Worm (Caenorhabditis elegans) whole organism, L2 larva: ENCODE results near the gene srz-96.

Source experiments
- C34F6.9 ChIP-seq: fragments of 150-350 bp; optimal IDR thresholded peaks from 2 replicates; lab custom pipeline; 2014; ENCODE audit warnings: missing biosample characterization, missing genetic modification characterization
- F13H6.1 ChIP-seq: sonication (generic microtip); optimal IDR thresholded peaks from 2 replicates; lab custom pipeline; 2016; ENCODE audit warnings: missing genetic modification characterization, missing compliant biosample characterization
- R02D3.7 ChIP-seq: fragments of 150-350 bp; optimal IDR thresholded peaks from 2 replicates; lab custom pipeline; 2014; ENCODE audit warnings: missing biosample characterization, missing genetic modification characterization
- Y55F3AM.14 ChIP-seq: fragments of 200-800 bp; sonication (Bioruptor generic); optimal IDR thresholded peaks from 2 replicates; lab custom pipeline; 2018; ENCODE audit warnings: mild to moderate bottlenecking, missing genetic modification characterization, missing compliant biosample characterization
- ZK546.5 ChIP-seq: sonication (generic microtip); optimal IDR thresholded peaks from 2 replicates; lab custom pipeline; 2017; ENCODE audit warnings: missing biosample characterization, missing genetic modification characterization
- alr-1 ChIP-seq: fragments of 150-350 bp; optimal IDR thresholded peaks from 2 replicates; lab custom pipeline; 2014; ENCODE audit warnings: missing biosample characterization, missing genetic modification characterization
- ama-1 ChIP-seq: fragments of 150-350 bp; optimal IDR thresholded peaks from 2 replicates; lab custom pipeline; 2018; ENCODE audit warnings: inconsistent platforms
- blmp-1 ChIP-seq: sonication (generic microtip); optimal IDR thresholded peaks from 2 replicates; lab custom pipeline; 2017; ENCODE audit warnings: missing genetic modification characterization, mild to moderate bottlenecking, missing compliant biosample characterization, antibody characterized with exemption, moderate library complexity; ENCODE audit not compliant: insufficient read depth
- ceh-16 ChIP-seq: fragments of 150-350 bp; optimal IDR thresholded peaks from 2 replicates; lab custom pipeline; 2014; ENCODE audit warnings: missing biosample characterization, missing genetic modification characterization
- ceh-82 ChIP-seq: fragments of 150-350 bp; optimal IDR thresholded peaks from 2 replicates; lab custom pipeline; 2014; ENCODE audit warnings: missing biosample characterization, missing genetic modification characterization
- egl-27 ChIP-seq: sonication (generic microtip); optimal IDR thresholded peaks from 3 replicates; lab custom pipeline; 2017; ENCODE audit warnings: missing biosample characterization, missing genetic modification reagents, missing genetic modification characterization
- elt-1 ChIP-seq: fragments of 150-350 bp; optimal IDR thresholded peaks from 2 replicates; lab custom pipeline; 2014; ENCODE audit warnings: missing biosample characterization, missing genetic modification characterization
- fos-1 ChIP-seq: fragments of 150-350 bp; optimal IDR thresholded peaks from 2 replicates; lab custom pipeline; 2014; ENCODE audit warnings: missing biosample characterization, missing genetic modification characterization
- gmeb-1 ChIP-seq: fragments of 150-350 bp; optimal IDR thresholded peaks from 2 replicates; lab custom pipeline; 2014; ENCODE audit warnings: missing biosample characterization, missing genetic modification characterization
- lin-11 ChIP-seq: fragments of 150-350 bp; sonication (generic microtip); optimal IDR thresholded peaks from 2 replicates; lab custom pipeline; 2014; ENCODE audit warnings: missing biosample characterization, missing genetic modification characterization, inconsistent platforms, mixed read lengths
- lin-13 ChIP-seq: fragments of 150-350 bp; optimal IDR thresholded peaks from 2 replicates; lab custom pipeline; 2014; ENCODE audit warnings: missing biosample characterization, missing genetic modification reagents, missing genetic modification characterization
- lsy-2 ChIP-seq, 2 experiments: fragments of 150-350 bp in 1 of 2; sonication (generic microtip) in 1 of 2; optimal IDR thresholded peaks; 2 replicates each; lab custom pipeline; 2014 to 2017; ENCODE audit warnings: missing biosample characterization in 2 of 2, missing genetic modification characterization in 2 of 2
- mbf-1 ChIP-seq: sonication (generic microtip); optimal IDR thresholded peaks from 2 replicates; lab custom pipeline; 2017; ENCODE audit warnings: missing biosample characterization, missing genetic modification characterization
- mdl-1 ChIP-seq, 2 experiments: fragments of 150-350 bp in 1 of 2; sonication (generic microtip) in 1 of 2; optimal IDR thresholded peaks; 2 replicates each; lab custom pipeline; 2017; ENCODE audit warnings: missing biosample characterization in 2 of 2, missing genetic modification characterization in 2 of 2
- nhr-10 ChIP-seq: sonication (generic microtip); optimal IDR thresholded peaks from 2 replicates; lab custom pipeline; 2017; ENCODE audit warnings: missing biosample characterization, missing genetic modification characterization
- nhr-12 ChIP-seq: fragments of 150-350 bp; optimal IDR thresholded peaks from 2 replicates; lab custom pipeline; 2014; ENCODE audit warnings: missing biosample characterization, missing genetic modification characterization
- nhr-21 ChIP-seq: fragments of 150-350 bp; optimal IDR thresholded peaks from 2 replicates; lab custom pipeline; 2014; ENCODE audit warnings: missing biosample characterization, missing genetic modification characterization
- nhr-23 ChIP-seq: fragments of 150-350 bp; optimal IDR thresholded peaks from 2 replicates; lab custom pipeline; 2014; ENCODE audit warnings: missing biosample characterization, missing genetic modification reagents, missing genetic modification characterization
- nhr-237 ChIP-seq: fragments of 150-350 bp; optimal IDR thresholded peaks from 2 replicates; lab custom pipeline; 2014; ENCODE audit warnings: missing biosample characterization, missing genetic modification characterization
- nhr-25 ChIP-seq: fragments of 150-350 bp; sonication (generic microtip); optimal IDR thresholded peaks from 3 replicates; lab custom pipeline; 2014; ENCODE audit warnings: missing biosample characterization, missing genetic modification characterization
- nhr-6 ChIP-seq: fragments of 150-350 bp; optimal IDR thresholded peaks from 2 replicates; lab custom pipeline; 2014; ENCODE audit warnings: missing biosample characterization, missing genetic modification characterization
- nhr-77 ChIP-seq: fragments of 150-350 bp; optimal IDR thresholded peaks from 2 replicates; lab custom pipeline; 2014; ENCODE audit warnings: missing biosample characterization, missing genetic modification characterization
- peb-1 ChIP-seq: fragments of 150-350 bp; optimal IDR thresholded peaks from 2 replicates; lab custom pipeline; 2014; ENCODE audit warnings: missing biosample characterization, missing genetic modification characterization
- skn-1 ChIP-seq: sonication (generic microtip); optimal IDR thresholded peaks from 2 replicates; lab custom pipeline; 2017; ENCODE audit warnings: missing biosample characterization, missing genetic modification characterization
- sma-3 ChIP-seq: sonication (generic microtip); optimal IDR thresholded peaks from 2 replicates; lab custom pipeline; 2016; ENCODE audit warnings: missing genetic modification reagents, missing genetic modification characterization, missing compliant biosample characterization
- sma-9 ChIP-seq, 2 experiments: fragments of 150-350 bp in 1 of 2; sonication (generic microtip) in 1 of 2; optimal IDR thresholded peaks; 2 replicates each; lab custom pipeline; 2014 to 2016; ENCODE audit warnings: missing genetic modification characterization in 2 of 2, mild to moderate bottlenecking in 1 of 2, missing biosample characterization in 1 of 2, missing compliant biosample characterization in 1 of 2, missing genetic modification reagents in 1 of 2, moderate library complexity in 1 of 2
- snpc-4 ChIP-seq: fragments of 150-350 bp; optimal IDR thresholded peaks from 2 replicates; lab custom pipeline; 2014; ENCODE audit warnings: missing biosample characterization, missing genetic modification characterization
- unc-39 ChIP-seq: fragments of 150-350 bp; optimal IDR thresholded peaks from 2 replicates; lab custom pipeline; 2014; ENCODE audit warnings: missing biosample characterization, missing genetic modification characterization
- ztf-1 ChIP-seq: fragments of 200-800 bp; sonication (Bioruptor generic); conservative IDR thresholded peaks from 2 replicates; pipeline ENCODE4 v1.3.6; 2022; ENCODE audit warnings: missing genetic modification characterization, missing compliant biosample characterization
- ztf-11 ChIP-seq: sonication (generic microtip); optimal IDR thresholded peaks from 2 replicates; lab custom pipeline; 2017; ENCODE audit warnings: missing biosample characterization, missing genetic modification characterization
- ztf-4 ChIP-seq: fragments of 150-350 bp; optimal IDR thresholded peaks from 2 replicates; lab custom pipeline; 2014; ENCODE audit warnings: missing biosample characterization, missing genetic modification characterization

The srz-96 gene

DNA sequence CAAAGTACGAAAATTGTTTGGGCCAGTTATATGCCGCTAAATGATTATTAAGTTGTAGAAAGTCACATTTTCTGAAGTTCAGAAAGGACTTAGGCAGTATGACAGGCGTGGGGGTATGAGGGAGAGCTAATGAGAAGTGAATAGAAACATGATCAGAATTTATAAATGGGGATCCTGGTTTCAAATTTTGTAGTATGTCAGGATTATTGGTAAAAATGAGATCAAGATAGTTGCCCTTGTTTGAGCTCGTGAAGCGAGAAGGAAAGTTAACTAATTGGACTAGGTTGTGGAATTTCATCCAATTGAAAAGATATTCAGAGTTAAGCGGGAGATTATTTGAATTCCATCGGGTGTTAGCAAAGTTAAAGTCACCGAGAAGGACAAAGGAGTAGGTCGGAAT is 33.4 kb downstream of the srz-96 start:
- TF ChIP-seq ztf-11 (tag; lab: Kevin White, UChicago) (no peak), nhr-237 (tag; lab: Kevin White, UChicago) (no peak), snpc-4 (no peak), mbf-1 (no peak), nhr-10 (tag; lab: Kevin White, UChicago) (no peak), nhr-25 (tag; lab: Kevin White, UChicago) (no peak), ztf-1 (no peak), elt-1 (tag; lab: Kevin White, UChicago) (no peak), mdl-1 (tag; optimal IDR thresholded peaks at IDR 0.05; lab: Kevin White, UChicago) (no peak), nhr-6 (no peak)

DNA sequence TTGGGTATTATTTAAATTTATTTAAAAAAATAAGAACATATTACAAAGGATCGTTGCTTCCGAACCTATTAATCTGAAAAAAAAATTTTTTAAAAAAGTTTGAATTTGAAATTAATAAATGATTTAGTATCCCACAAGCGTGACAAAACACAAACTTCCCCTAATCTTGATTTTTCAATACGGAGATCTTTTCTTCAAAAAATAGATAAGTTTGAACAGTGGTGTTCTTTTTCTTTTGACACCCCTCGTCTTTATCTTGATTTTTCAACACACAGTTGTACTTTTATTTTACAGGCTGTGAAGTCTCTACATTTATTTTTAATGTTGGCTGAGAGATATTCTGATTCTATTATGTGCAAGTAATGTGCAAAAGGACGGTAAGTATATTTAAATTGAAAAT is 37.3 kb downstream of the srz-96 start, which contains the start of gene T19C9.10:
Gene T19C9.10, plus strand, starts transcription at position 248 of the 400 bp plus-strand sequence.
- TF ChIP-seq nhr-10 (tag; lab: Kevin White, UChicago) = no peak
- no peak for TF ChIP-seq Y55F3AM.14 (GFP tag; lab: Kevin White, UChicago)
- TF ChIP-seq blmp-1 = no peak
- TF ChIP-seq alr-1 = no peak
- TF ChIP-seq ztf-11 (tag; lab: Kevin White, UChicago) = no peak
- no peak for TF ChIP-seq sma-3 (GFP tag; lab: Kevin White, UChicago)
- no peak for TF ChIP-seq nhr-25 (tag; lab: Kevin White, UChicago)
- no peak for TF ChIP-seq mdl-1 (tag; optimal IDR thresholded peaks at IDR 0.05; lab: Kevin White, UChicago)
- no peak for TF ChIP-seq nhr-21
- TF ChIP-seq ZK546.5 = no peak
- no peak for TF ChIP-seq ama-1 (lab: Kevin White, UChicago)
- TF ChIP-seq egl-27 (tag; lab: Kevin White, UChicago) = no peak
- no peak for TF ChIP-seq ceh-82 (tag; lab: Kevin White, UChicago)
- no peak for TF ChIP-seq nhr-12 (tag; lab: Kevin White, UChicago)
- TF ChIP-seq gmeb-1 = no peak
- TF ChIP-seq peb-1 = no peak

DNA sequence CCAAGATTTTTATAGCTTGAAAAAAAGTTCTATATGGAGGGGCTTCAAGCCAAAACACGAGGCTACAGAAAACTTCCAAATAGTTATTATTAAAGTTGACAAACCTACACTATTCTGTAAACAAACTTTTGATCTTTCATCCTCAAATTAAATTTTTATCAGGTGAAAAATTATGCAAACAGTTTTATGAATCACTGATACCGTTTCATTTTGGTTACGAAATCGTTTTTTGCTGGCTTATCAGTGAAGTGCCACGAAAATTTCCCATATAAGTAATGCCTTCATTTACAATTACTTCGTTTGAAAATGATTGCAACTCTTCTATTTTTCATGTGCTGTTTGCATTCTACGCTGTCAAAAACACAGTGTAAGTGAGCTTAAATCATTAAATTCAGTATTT is 39.8 kb downstream of the srz-96 start, which contains the start of gene T19C9.8:
Gene T19C9.8, plus strand, starts transcription at position 299 of the 400 bp plus-strand sequence.
- TF ChIP-seq egl-27 (tag; lab: Kevin White, UChicago) (no peak), fos-1 (tag; lab: Kevin White, UChicago) (peak; percentile 95), C34F6.9 (tag; lab: Kevin White, UChicago) (no peak), sma-9 (GFP tag; optimal IDR thresholded peaks at IDR 0.05; lab: Kevin White, UChicago) (peak; percentile 10), sma-9 (tag; optimal IDR thresholded peaks at IDR 0.05; lab: Kevin White, UChicago) (no peak), peb-1 (no peak)

DNA sequence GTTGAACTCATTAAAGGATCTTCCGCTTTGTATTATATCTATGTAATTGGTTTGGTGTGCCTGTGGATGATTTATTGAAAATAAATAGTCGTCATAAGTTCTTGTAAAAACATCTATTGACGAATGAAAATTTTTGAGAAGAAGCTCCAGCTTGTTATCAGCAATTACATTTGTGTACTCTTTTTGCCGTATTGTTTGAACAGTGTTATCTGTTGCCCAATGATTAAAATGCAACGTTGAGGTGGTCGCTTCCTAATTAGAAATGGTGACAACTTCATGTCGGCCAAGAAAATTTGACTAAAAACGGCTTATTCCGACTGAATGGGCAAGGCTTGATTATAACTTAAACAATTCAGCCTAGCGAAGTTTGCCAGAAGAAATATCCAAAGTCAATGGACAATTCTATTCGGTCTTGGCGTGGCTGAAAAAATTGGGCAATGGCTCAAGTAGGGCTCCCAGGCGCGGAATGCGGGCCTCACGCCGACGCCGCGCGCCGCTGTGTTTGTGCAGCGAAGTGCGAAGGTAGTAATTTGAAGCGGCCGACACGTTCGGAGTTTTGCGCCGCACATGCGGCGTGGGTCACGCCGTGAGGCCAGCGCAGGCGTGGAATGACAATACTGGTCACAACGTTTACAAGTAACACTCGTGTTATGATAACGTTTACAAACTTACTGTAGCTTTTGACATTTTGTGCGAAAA is 41.7 kb downstream of the srz-96 start:
- TF ChIP-seq nhr-6 = no peak
- TF ChIP-seq fos-1 (tag; lab: Kevin White, UChicago) = peak; percentile 73

DNA sequence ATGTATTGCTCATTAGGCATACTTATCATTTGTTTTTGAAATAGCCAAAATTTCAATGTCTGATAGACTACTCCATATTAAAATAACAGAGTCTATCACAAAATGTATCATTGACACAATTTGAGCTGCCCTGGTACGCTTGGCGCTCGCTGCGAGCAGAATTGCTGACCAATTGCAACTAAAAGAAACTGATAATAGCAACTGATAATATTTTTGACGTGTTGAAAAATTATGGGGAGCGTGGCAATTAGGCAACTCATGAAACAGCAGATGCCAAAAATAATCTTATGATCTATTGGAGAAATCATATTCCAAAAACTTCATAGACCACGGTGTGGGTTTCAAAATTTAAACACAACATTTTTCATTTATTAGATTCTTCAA is 42.2 kb downstream of the srz-96 start:
- TF ChIP-seq peb-1 = no peak
- peak; percentile 83 for TF ChIP-seq fos-1 (tag; lab: Kevin White, UChicago)
- no peak for TF ChIP-seq nhr-23
- TF ChIP-seq gmeb-1 = peak; percentile 25
- peak; percentile 24 for TF ChIP-seq sma-9 (GFP tag; optimal IDR thresholded peaks at IDR 0.05; lab: Kevin White, UChicago)
- no peak for TF ChIP-seq sma-9 (tag; optimal IDR thresholded peaks at IDR 0.05; lab: Kevin White, UChicago)
- no peak for TF ChIP-seq R02D3.7
- no peak for TF ChIP-seq F13H6.1 (tag; lab: Kevin White, UChicago)
- TF ChIP-seq ceh-16 (tag; lab: Kevin White, UChicago) = no peak
- TF ChIP-seq, all 48 proteins: peak for 3

DNA sequence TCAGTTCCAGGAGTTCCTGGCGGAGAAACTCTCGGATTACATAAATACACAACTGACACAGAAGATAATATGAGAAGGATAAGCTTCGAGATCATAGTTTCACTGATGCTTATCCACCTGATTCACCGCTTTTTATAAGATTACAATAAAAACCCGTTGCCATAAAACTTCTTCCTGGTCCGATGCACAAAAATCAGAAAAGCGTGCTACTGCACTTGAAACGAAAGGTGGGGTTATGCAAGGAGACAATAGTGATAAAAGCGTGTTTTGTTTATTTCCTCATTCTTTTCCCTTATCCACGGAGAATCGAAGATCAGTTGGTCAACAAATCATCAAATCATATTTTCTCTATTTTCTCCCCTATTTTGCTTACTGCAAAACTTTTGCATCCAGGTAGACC is 43.5 kb downstream of the srz-96 start, which contains the start of gene Y68A4B.3:
Gene Y68A4B.3, minus strand, starts transcription at position 101 of the 400 bp plus-strand sequence.
- TF ChIP-seq lin-13 = no peak
- TF ChIP-seq ztf-4 (tag; lab: Kevin White, UChicago) = no peak
- TF ChIP-seq R02D3.7 = no peak
- TF ChIP-seq lsy-2 (tag; optimal IDR thresholded peaks at IDR 0.05; lab: Kevin White, UChicago) = no peak
- TF ChIP-seq nhr-77 = no peak
- TF ChIP-seq skn-1 (tag; lab: Kevin White, UChicago) = no peak
- no peak for TF ChIP-seq sma-3 (GFP tag; lab: Kevin White, UChicago)
- TF ChIP-seq F13H6.1 (tag; lab: Kevin White, UChicago) = no peak
- TF ChIP-seq lin-11 (tag; lab: Kevin White, UChicago) = no peak
- TF ChIP-seq nhr-6 = no peak
- no peak for TF ChIP-seq ama-1 (lab: Kevin White, UChicago)
- TF ChIP-seq Y55F3AM.14 (GFP tag; lab: Kevin White, UChicago) = no peak
- no peak for TF ChIP-seq unc-39 (tag; lab: Kevin White, UChicago)
